Worm (Caenorhabditis elegans) whole organism, L2 larva: ENCODE results near the gene srx-105.

Experiments used
- aly-2 ChIP-seq: fragments of 150-350 bp; optimal IDR thresholded peaks from 2 replicates; lab custom pipeline; 2014; ENCODE audit warnings: missing biosample characterization, missing genetic modification characterization
- fos-1 ChIP-seq: fragments of 150-350 bp; optimal IDR thresholded peaks from 2 replicates; lab custom pipeline; 2014; ENCODE audit warnings: missing biosample characterization, missing genetic modification characterization
- unc-39 ChIP-seq: fragments of 150-350 bp; optimal IDR thresholded peaks from 2 replicates; lab custom pipeline; 2014; ENCODE audit warnings: missing biosample characterization, missing genetic modification characterization
- ztf-11 ChIP-seq: sonication (generic microtip); optimal IDR thresholded peaks from 2 replicates; lab custom pipeline; 2017; ENCODE audit warnings: missing biosample characterization, missing genetic modification characterization

ce11 chrII:3678978-3679377 lies 22.2 kb downstream of the srx-105 start:
- TF ChIP-seq fos-1 (tag; lab: Kevin White, UChicago) = no peak
- TF ChIP-seq aly-2 (tag; lab: Kevin White, UChicago) = no peak
- no peak for TF ChIP-seq ztf-11 (tag; lab: Kevin White, UChicago)
- no peak for TF ChIP-seq unc-39 (tag; lab: Kevin White, UChicago)
